Fruit fly (Drosophila melanogaster) whole organism, embryonic: Measurements from ENCODE around the gene CG13912.

Experiments used
- Blimp-1 ChIP-seq: fragments of 200-800 bp; sonication (Bioruptor generic); optimal IDR thresholded peaks from 3 replicates; lab custom pipeline; 2018; ENCODE audit warnings: missing biosample characterization, missing genetic modification characterization, mild to moderate bottlenecking, moderate library complexity, missing genetic modification reagents
- Bteb2 ChIP-seq: fragments of 200-800 bp; sonication (Bioruptor generic); optimal IDR thresholded peaks from 2 replicates; lab custom pipeline; 2016; ENCODE audit warnings: missing biosample characterization, missing genetic modification characterization
- CG10274 ChIP-seq: fragments of 200-800 bp; sonication (Bioruptor generic); optimal IDR thresholded peaks from 3 replicates; lab custom pipeline; 2017; ENCODE audit warnings: missing biosample characterization, mild to moderate bottlenecking, missing genetic modification characterization
- CG12071 ChIP-seq: fragments of 200-800 bp; sonication (Bioruptor generic); optimal IDR thresholded peaks from 3 replicates; lab custom pipeline; 2018; ENCODE audit warnings: missing biosample characterization, mild to moderate bottlenecking, missing genetic modification characterization
- CG1233 ChIP-seq: fragments of 200-800 bp; sonication (Bioruptor generic); optimal IDR thresholded peaks from 4 replicates; lab custom pipeline; 2018; ENCODE audit warnings: missing biosample characterization, mild to moderate bottlenecking, missing genetic modification characterization
- CG12769 ChIP-seq: fragments of 200-800 bp; sonication (Bioruptor generic); optimal IDR thresholded peaks from 2 replicates; lab custom pipeline; 2019; ENCODE audit warnings: missing biosample characterization, mild to moderate bottlenecking, missing genetic modification characterization, moderate library complexity
- CG14014 ChIP-seq: fragments of 200-800 bp; sonication (Bioruptor generic); IDR thresholded peaks from 2 replicates; pipeline ENCODE4 v1.3.6; 2022; ENCODE audit warnings: missing biosample characterization, missing genetic modification characterization
- CG14667 ChIP-seq: fragments of 200-800 bp; sonication (Bioruptor generic); IDR thresholded peaks from 2 replicates; pipeline ENCODE4 v1.3.6; 2022; ENCODE audit warnings: missing biosample characterization, missing genetic modification characterization
- CG1603 ChIP-seq: fragments of 200-800 bp; sonication (Bioruptor generic); optimal IDR thresholded peaks from 2 replicates; lab custom pipeline; 2019; ENCODE audit warnings: missing biosample characterization, mild to moderate bottlenecking, missing genetic modification characterization, moderate library complexity
- CG17568 ChIP-seq: fragments of 200-800 bp; sonication (Bioruptor generic); optimal IDR thresholded peaks from 2 replicates; lab custom pipeline; 2018; ENCODE audit warnings: missing biosample characterization, mild to moderate bottlenecking, missing genetic modification characterization, moderate library complexity
- CG1792 ChIP-seq: fragments of 200-800 bp; sonication (Bioruptor generic); optimal IDR thresholded peaks from 2 replicates; lab custom pipeline; 2016; ENCODE audit warnings: missing biosample characterization, missing genetic modification characterization
- CG1832 ChIP-seq: fragments of 200-800 bp; sonication (Bioruptor generic); optimal IDR thresholded peaks from 2 replicates; lab custom pipeline; 2017; ENCODE audit warnings: missing biosample characterization, mild to moderate bottlenecking, missing genetic modification characterization, inconsistent platforms
- CG3281 ChIP-seq: fragments of 200-800 bp; sonication (Bioruptor generic); optimal IDR thresholded peaks from 3 replicates; lab custom pipeline; 2017; ENCODE audit warnings: missing biosample characterization, mild to moderate bottlenecking, missing genetic modification characterization
- CG9437 ChIP-seq: fragments of 200-800 bp; sonication (Bioruptor generic); optimal IDR thresholded peaks from 2 replicates; lab custom pipeline; 2018; ENCODE audit warnings: missing biosample characterization, mild to moderate bottlenecking, missing genetic modification characterization
- Dad ChIP-seq: fragments of 200-800 bp; sonication (Bioruptor generic); optimal IDR thresholded peaks from 3 replicates; lab custom pipeline; 2016; ENCODE audit warnings: missing biosample characterization, missing genetic modification characterization
- Dfd ChIP-seq, 2 experiments: fragments of >200 bp; optimal IDR thresholded peaks; 2 replicates each; lab custom pipeline; 2017; ENCODE audit warnings: missing biosample characterization in 2 of 2, missing genetic modification characterization in 2 of 2
- Ets97D ChIP-seq: fragments of 200-800 bp; sonication (Bioruptor generic); optimal IDR thresholded peaks from 3 replicates; lab custom pipeline; 2016; ENCODE audit warnings: missing biosample characterization, missing genetic modification characterization
- Gsc ChIP-seq: fragments of 200-800 bp; sonication (Bioruptor generic); IDR thresholded peaks from 2 replicates; pipeline ENCODE4 v1.3.6; 2022; ENCODE audit warnings: missing biosample characterization, missing genetic modification characterization
- HLH4C ChIP-seq: fragments of 200-800 bp; sonication (Bioruptor generic); IDR thresholded peaks from 3 replicates; pipeline ENCODE4 v1.3.6; 2022; ENCODE audit warnings: missing biosample characterization, missing genetic modification characterization; ENCODE audit not compliant: partially characterized antibody
- HLHmδ ChIP-seq: fragments of 200-800 bp; sonication (Bioruptor generic); optimal IDR thresholded peaks from 2 replicates; lab custom pipeline; 2018; ENCODE audit warnings: missing biosample characterization, mild to moderate bottlenecking, missing genetic modification characterization, moderate library complexity
- Hey ChIP-seq: fragments of 200-800 bp; sonication (Bioruptor generic); optimal IDR thresholded peaks from 3 replicates; lab custom pipeline; 2018; ENCODE audit warnings: missing biosample characterization, mild to moderate bottlenecking, missing genetic modification characterization
- Pdp1 ChIP-seq, 2 experiments: fragments of 200-800 bp; sonication (Bioruptor generic); optimal IDR thresholded peaks; 3 replicates each; lab custom pipeline; 2016; ENCODE audit warnings: missing biosample characterization in 2 of 2, missing genetic modification characterization in 2 of 2, mild to moderate bottlenecking in 1 of 2, moderate library complexity in 1 of 2
- Six4 ChIP-seq: fragments of 200-800 bp; sonication (Bioruptor generic); optimal IDR thresholded peaks from 2 replicates; lab custom pipeline; 2016; ENCODE audit warnings: missing biosample characterization, missing genetic modification characterization
- Spps ChIP-seq: fragments of 200-800 bp; sonication (Bioruptor generic); optimal IDR thresholded peaks from 2 replicates; lab custom pipeline; 2018; ENCODE audit warnings: missing biosample characterization, mild to moderate bottlenecking, missing genetic modification characterization
- Tbp ChIP-seq: fragments of >200 bp; optimal IDR thresholded peaks from 2 replicates; lab custom pipeline; 2018; ENCODE audit warnings: missing biosample characterization, missing genetic modification characterization
- al ChIP-seq: fragments of 200-800 bp; sonication (Bioruptor generic); IDR thresholded peaks from 2 replicates; pipeline ENCODE4 v1.3.6; 2022; ENCODE audit warnings: missing biosample characterization, missing genetic modification characterization
- amos ChIP-seq: fragments of 200-800 bp; sonication (Bioruptor generic); IDR thresholded peaks from 2 replicates; pipeline ENCODE4 v1.3.6; 2022; ENCODE audit warnings: missing biosample characterization, missing genetic modification characterization; ENCODE audit not compliant: partially characterized antibody
- bab2 ChIP-seq: fragments of 200-800 bp; sonication (Bioruptor generic); optimal IDR thresholded peaks from 2 replicates; lab custom pipeline; 2016; ENCODE audit warnings: missing biosample characterization, missing genetic modification characterization
- br ChIP-seq: fragments of >200 bp; optimal IDR thresholded peaks from 2 replicates; lab custom pipeline; 2017
- chif ChIP-seq, 2 experiments: fragments of 200-800 bp; sonication (Bioruptor generic); optimal IDR thresholded peaks; 3 replicates each; lab custom pipeline; 2016; ENCODE audit warnings: missing biosample characterization in 2 of 2, missing genetic modification characterization in 2 of 2
- dpn ChIP-seq, 2 experiments: fragments of 200-800 bp; sonication (Bioruptor generic); optimal IDR thresholded peaks; 3 replicates each; lab custom pipeline; 2016; ENCODE audit warnings: missing biosample characterization in 2 of 2, missing genetic modification characterization in 2 of 2
- emc ChIP-seq: fragments of 200-800 bp; sonication (Bioruptor generic); optimal IDR thresholded peaks from 2 replicates; lab custom pipeline; 2016; ENCODE audit warnings: missing biosample characterization, missing genetic modification characterization
- gce ChIP-seq: fragments of 200-800 bp; sonication (Bioruptor generic); IDR thresholded peaks from 3 replicates; pipeline ENCODE4 v1.3.6; 2022; ENCODE audit warnings: missing biosample characterization, missing genetic modification characterization
- hth ChIP-seq: fragments of >200 bp; optimal IDR thresholded peaks from 2 replicates; lab custom pipeline; 2017; ENCODE audit warnings: inconsistent platforms
- inv ChIP-seq: fragments of 200-800 bp; sonication (Bioruptor generic); IDR thresholded peaks from 2 replicates; pipeline ENCODE4 v1.3.6; 2022; ENCODE audit warnings: missing biosample characterization, missing genetic modification characterization; ENCODE audit not compliant: partially characterized antibody
- jigr1 ChIP-seq: fragments of 200-800 bp; sonication (Bioruptor generic); IDR thresholded peaks from 3 replicates; pipeline ENCODE4 v1.3.6; 2022; ENCODE audit warnings: missing biosample characterization, missing genetic modification characterization
- kah ChIP-seq: fragments of 200-800 bp; sonication (Bioruptor generic); optimal IDR thresholded peaks from 2 replicates; lab custom pipeline; 2018; ENCODE audit warnings: missing biosample characterization, mild to moderate bottlenecking, missing genetic modification characterization
- nerfin-2 ChIP-seq: fragments of 200-800 bp; sonication (Bioruptor generic); IDR thresholded peaks from 2 replicates; pipeline ENCODE4 v1.3.6; 2022; ENCODE audit warnings: missing biosample characterization, missing genetic modification characterization; ENCODE audit not compliant: partially characterized antibody
- otp ChIP-seq: fragments of 200-800 bp; sonication (Bioruptor generic); IDR thresholded peaks from 3 replicates; pipeline ENCODE4, ENCODE4 v1.3.6; 2022; ENCODE audit warnings: missing biosample characterization, missing genetic modification characterization
- psq ChIP-seq: fragments of 200-800 bp; sonication (Bioruptor generic); optimal IDR thresholded peaks from 2 replicates; lab custom pipeline; 2017; ENCODE audit warnings: missing biosample characterization, missing genetic modification characterization
- scrt ChIP-seq: fragments of 200-800 bp; sonication (Bioruptor generic); optimal IDR thresholded peaks from 2 replicates; lab custom pipeline; 2018; ENCODE audit warnings: missing biosample characterization, mild to moderate bottlenecking, missing genetic modification characterization, moderate library complexity
- slbo ChIP-seq: fragments of 200-800 bp; sonication (Bioruptor generic); IDR thresholded peaks from 2 replicates; pipeline ENCODE4 v1.3.6; 2022; ENCODE audit warnings: missing biosample characterization, missing genetic modification characterization
- so ChIP-seq: fragments of 200-800 bp; sonication (Bioruptor generic); IDR thresholded peaks from 3 replicates; pipeline ENCODE4 v1.3.6; 2022; ENCODE audit warnings: missing biosample characterization, missing genetic modification characterization
- ssp ChIP-seq: fragments of 200-800 bp; sonication (Bioruptor generic); IDR thresholded peaks from 2 replicates; pipeline ENCODE4 v1.3.6; 2022; ENCODE audit warnings: missing biosample characterization, missing genetic modification characterization
- ttk ChIP-seq: fragments of 200-800 bp; sonication (Bioruptor generic); IDR thresholded peaks from 2 replicates; pipeline ENCODE4 v2.1.2; 2022; ENCODE audit warnings: missing biosample characterization, missing genetic modification characterization
- vnd ChIP-seq: fragments of 200-800 bp; sonication (Bioruptor generic); IDR thresholded peaks from 3 replicates; pipeline ENCODE4 v1.3.6; 2022; ENCODE audit warnings: missing biosample characterization, missing genetic modification characterization; ENCODE audit not compliant: partially characterized antibody

Gene CG13912

DNA sequence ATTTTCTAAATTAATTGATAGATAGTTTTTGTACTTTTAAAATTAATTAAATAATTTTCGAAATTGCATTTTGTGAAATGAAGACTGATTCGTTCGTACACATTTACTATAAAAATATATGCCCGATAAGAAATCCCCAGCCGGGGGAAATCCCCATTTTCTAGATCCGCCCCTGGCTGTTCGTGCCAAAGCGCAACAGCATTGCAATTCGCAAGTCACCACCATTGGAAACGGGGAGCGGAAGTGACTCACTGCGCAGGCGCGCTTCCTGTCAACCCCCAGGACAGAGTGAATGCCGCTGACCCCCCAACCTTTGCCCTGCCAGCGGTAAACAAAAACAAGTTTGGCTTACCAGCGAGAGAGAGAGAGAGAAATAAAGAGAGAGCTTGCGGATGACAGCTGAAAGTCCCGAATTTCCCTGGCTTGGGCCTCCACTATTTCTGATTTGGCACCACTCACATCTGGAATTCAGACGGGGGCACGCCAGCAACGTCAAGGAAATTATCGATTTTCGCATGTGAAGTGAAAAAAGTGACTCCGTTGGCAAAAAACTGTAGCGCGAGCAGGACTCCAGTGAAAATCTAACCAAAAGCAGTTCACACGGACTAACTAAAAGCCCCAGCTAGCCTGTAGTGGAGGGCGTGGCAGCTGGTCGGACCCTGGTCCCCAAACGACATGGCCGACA lies 6.6 kb downstream of the CG13912 start, which contains the start of gene Aplip1 (continued):
- TF ChIP-seq Ets97D (GFP tag; lab: Kevin White, UChicago) (peak; percentile 39), amos (GFP tag; lab: Robert Waterston, UW) (no peak), bab2 (peak; percentile 39), HLHmδ (GFP tag; lab: Kevin White, UChicago) (no peak), hth (lab: Kevin White, UChicago) (no peak), dpn (GFP tag; optimal IDR thresholded peaks at IDR 0.05; lab: Kevin White, UChicago) (no peak), Blimp-1 (no peak), CG1792 (GFP tag; lab: Kevin White, UChicago) (no peak), CG12071 (GFP tag; lab: Kevin White, UChicago) (peak; percentile 12), Six4 (GFP tag; lab: Kevin White, UChicago) (no peak), jigr1 (GFP tag; lab: Robert Waterston, UW) (no peak), vnd (GFP tag; lab: Robert Waterston, UW) (no peak), br (lab: Kevin White, UChicago) (no peak), Pdp1 (GFP tag; optimal IDR thresholded peaks at IDR 0.05; lab: Kevin White, UChicago) (peak in 1 of 2 experiments; percentile 22), Hey (no peak), CG3281 (GFP tag; lab: Kevin White, UChicago) (no peak), CG17568 (GFP tag; lab: Kevin White, UChicago) (no peak), CG14667 (no peak), ssp (GFP tag; lab: Robert Waterston, UW) (no peak), slbo (GFP tag; lab: Robert Waterston, UW) (peak; percentile 8; the same call in 1 of the 2 replicates), CG9437 (GFP tag; lab: Kevin White, UChicago) (no peak), HLH4C (GFP tag; lab: Robert Waterston, UW) (no peak), gce (no peak), Tbp (GFP tag; lab: Kevin White, UChicago) (no peak), psq (GFP tag; lab: Kevin White, UChicago) (no peak), ttk (no peak), Bteb2 (GFP tag; lab: Kevin White, UChicago) (no peak), kah (GFP tag; lab: Kevin White, UChicago) (no peak), emc (GFP tag; lab: Kevin White, UChicago) (no peak), CG12769 (tag; lab: Kevin White, UChicago) (no peak), otp (GFP tag; lab: Robert Waterston, UW) (no peak), Dad (GFP tag; lab: Kevin White, UChicago) (no peak), chif (GFP tag; optimal IDR thresholded peaks at IDR 0.05; lab: Kevin White, UChicago) (no peak), Dfd (GFP tag; optimal IDR thresholded peaks at IDR 0.05; lab: Kevin White, UChicago) (no peak), scrt (GFP tag; lab: Kevin White, UChicago) (peak; percentile 87), CG1603 (tag; lab: Kevin White, UChicago) (no peak), inv (GFP tag; lab: Robert Waterston, UW) (no peak), CG14014 (no peak), so (GFP tag; lab: Robert Waterston, UW) (no peak), Spps (no peak), CG10274 (GFP tag; lab: Kevin White, UChicago) (no peak), CG1233 (GFP tag; lab: Kevin White, UChicago) (no peak), Gsc (GFP tag; lab: Robert Waterston, UW) (no peak), nerfin-2 (no peak), CG1832 (GFP tag; lab: Kevin White, UChicago) (no peak), al (GFP tag; lab: Robert Waterston, UW) (no peak)
